Fruit fly (Drosophila melanogaster) whole organism, embryonic: Measurements from ENCODE around the gene CG11986.

Experiments used
- CG14050 ChIP-seq: fragments of 200-800 bp; sonication (Bioruptor generic); IDR thresholded peaks from 3 replicates; pipeline ENCODE4 v1.3.6; 2022; ENCODE audit warnings: missing biosample characterization, missing genetic modification characterization
- CG9215 ChIP-seq: fragments of 200-800 bp; sonication (Bioruptor generic); IDR thresholded peaks from 2 replicates; pipeline ENCODE4 v1.3.6; 2022; ENCODE audit warnings: missing biosample characterization, missing genetic modification characterization

DNA sequence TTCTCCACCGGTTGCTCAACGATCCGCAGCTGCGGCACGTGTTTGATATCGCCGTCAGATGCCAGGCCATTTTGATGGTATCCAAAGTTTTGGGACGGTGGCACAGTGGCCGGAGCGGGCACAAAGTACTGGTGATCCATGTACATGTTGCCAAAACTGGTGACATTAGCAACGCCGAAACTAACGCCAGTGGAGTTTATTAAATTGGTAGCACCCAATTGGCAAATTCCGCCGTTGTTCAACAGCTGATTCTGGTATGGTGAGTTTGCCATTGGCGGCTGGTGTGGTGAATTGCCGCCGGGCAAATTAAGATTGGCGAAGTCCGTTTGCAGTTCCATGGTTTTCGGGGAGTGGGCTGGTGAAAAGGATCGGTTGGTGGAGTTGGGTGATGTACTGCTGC, 31.7 kb downstream of the CG11986 start:
- TF ChIP-seq CG14050 (GFP tag; lab: Robert Waterston, UW) (no peak), CG9215 (GFP tag; lab: Robert Waterston, UW) (no peak)
